Worm (Caenorhabditis elegans) whole organism, mixed stage, embryonic: ENCODE results near the gene spo-11.

ENCODE experiments used
- blmp-1 ChIP-seq: fragments of 150-350 bp; optimal IDR thresholded peaks from 2 replicates; lab custom pipeline; 2014; ENCODE audit warnings: missing biosample characterization, missing genetic modification characterization
- drap-1 ChIP-seq: fragments of 200-800 bp; sonication (Bioruptor generic); optimal IDR thresholded peaks from 3 replicates; lab custom pipeline; 2018; ENCODE audit warnings: mild to moderate bottlenecking, missing genetic modification characterization, missing compliant biosample characterization
- lsy-2 ChIP-seq: fragments of 150-350 bp; optimal IDR thresholded peaks from 2 replicates; lab custom pipeline; 2014; ENCODE audit warnings: missing biosample characterization, missing genetic modification characterization
- mep-1 ChIP-seq: fragments of 150-350 bp; optimal IDR thresholded peaks from 2 replicates; lab custom pipeline; 2017; ENCODE audit warnings: missing biosample characterization, missing genetic modification reagents, missing genetic modification characterization, inconsistent platforms
- mls-2 ChIP-seq: sonication (generic microtip); optimal IDR thresholded peaks from 2 replicates; lab custom pipeline; 2016; ENCODE audit warnings: mild to moderate bottlenecking, missing genetic modification characterization, moderate library complexity, missing compliant biosample characterization
- nhr-76 ChIP-seq: sonication (generic microtip); optimal IDR thresholded peaks from 2 replicates; lab custom pipeline; 2017; ENCODE audit warnings: missing biosample characterization, missing genetic modification characterization
- pha-4 ChIP-seq: fragments of 150-350 bp; optimal IDR thresholded peaks from 2 replicates; lab custom pipeline; 2018; ENCODE audit warnings: missing biosample characterization, missing genetic modification reagents, missing genetic modification characterization
- unc-62 ChIP-seq: fragments of 150-350 bp; optimal IDR thresholded peaks from 2 replicates; lab custom pipeline; 2014; ENCODE audit warnings: missing biosample characterization, missing genetic modification reagents, missing genetic modification characterization

- no peak for TF ChIP-seq mls-2 (tag; lab: Kevin White, UChicago)
- no peak for TF ChIP-seq drap-1 (GFP tag; lab: Kevin White, UChicago)
- TF ChIP-seq pha-4, result no peak
- no peak for TF ChIP-seq blmp-1 (tag; lab: Kevin White, UChicago)
- no peak for TF ChIP-seq lsy-2
- no peak for TF ChIP-seq nhr-76 (tag; lab: Kevin White, UChicago)
- no peak for TF ChIP-seq mep-1 (tag; lab: Kevin White, UChicago)
- no peak for TF ChIP-seq unc-62 (GFP tag; lab: Kevin White, UChicago)
Measured at ce11 chrIV:11160707-11161106, 36.0 kb upstream of the spo-11 start, which contains the start of gene C08F8.15.
